Worm (Caenorhabditis elegans) whole organism, midembryonic: ENCODE measurements around the gene ZC373.3.

Experiments used
- T22C8.4 ChIP-seq: fragments of 200-800 bp; sonication (Bioruptor generic); IDR thresholded peaks from 2 replicates; pipeline ENCODE4 v1.3.6; 2022; ENCODE audit warnings: missing genetic modification characterization, missing compliant biosample characterization
- cog-1 ChIP-seq: sonication (generic microtip); optimal IDR thresholded peaks from 2 replicates; lab custom pipeline; 2016; ENCODE audit warnings: missing genetic modification characterization, missing compliant biosample characterization
- flt-1 ChIP-seq: fragments of 200-800 bp; sonication (Bioruptor generic); IDR thresholded peaks from 2 replicates; pipeline ENCODE4 v1.3.6; 2022; ENCODE audit warnings: missing genetic modification characterization, missing compliant biosample characterization
- med-1 ChIP-seq: sonication (generic microtip); optimal IDR thresholded peaks from 2 replicates; lab custom pipeline; 2017; ENCODE audit warnings: missing genetic modification characterization, mild to moderate bottlenecking, missing compliant biosample characterization, antibody characterized with exemption, missing genetic modification reagents; ENCODE audit not compliant: insufficient read depth
- ref-1 ChIP-seq: fragments of 200-800 bp; sonication (Bioruptor generic); conservative IDR thresholded peaks from 2 replicates; pipeline ENCODE4 v1.3.6; 2022; ENCODE audit warnings: missing genetic modification reagents, missing genetic modification characterization, missing compliant biosample characterization
- tab-1 ChIP-seq: fragments of 200-800 bp; sonication (Bioruptor generic); IDR thresholded peaks from 2 replicates; pipeline ENCODE4 v1.3.6; 2022; ENCODE audit warnings: missing genetic modification characterization, missing compliant biosample characterization
- ztf-23 ChIP-seq: fragments of 200-800 bp; sonication (Bioruptor generic); IDR thresholded peaks from 2 replicates; pipeline ENCODE4 v1.3.6; 2022; ENCODE audit warnings: missing genetic modification reagents, missing genetic modification characterization, missing compliant biosample characterization
- ztf-29 ChIP-seq: fragments of 200-800 bp; sonication (Bioruptor generic); IDR thresholded peaks from 2 replicates; pipeline ENCODE4 v1.3.6; 2022; ENCODE audit warnings: missing genetic modification reagents, missing genetic modification characterization, missing compliant biosample characterization

DNA sequence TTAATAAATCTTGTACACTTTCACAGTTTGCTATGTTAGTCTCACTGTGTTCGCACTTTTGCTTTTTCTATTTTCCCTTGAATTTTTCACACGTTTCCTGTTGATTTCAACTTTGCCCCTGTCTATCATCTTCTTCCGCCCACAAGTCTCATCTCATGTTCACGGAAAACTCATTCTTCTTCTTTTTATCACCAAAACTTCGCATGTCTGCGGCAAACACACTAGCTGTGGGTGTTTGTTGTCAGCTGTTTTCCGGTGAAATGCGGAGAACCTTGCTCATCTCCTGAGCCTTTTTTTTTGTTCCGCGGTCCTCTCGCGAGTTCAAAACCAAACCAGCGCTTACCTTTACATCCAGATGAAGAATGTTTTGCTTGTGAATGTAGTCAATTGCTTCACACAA lies 8.1 kb downstream of the ZC373.3 start:
- no peak for TF ChIP-seq cog-1 (tag; lab: Kevin White, UChicago)
- TF ChIP-seq flt-1 (GFP tag; lab: Robert Waterston, UW), result no peak
- TF ChIP-seq ref-1, result no peak
- no peak for TF ChIP-seq ztf-23 (GFP tag; lab: Robert Waterston, UW)
- TF ChIP-seq ztf-29 (GFP tag; lab: Robert Waterston, UW), result no peak
- TF ChIP-seq med-1, result no peak
- TF ChIP-seq tab-1 (GFP tag; lab: Robert Waterston, UW), result no peak
- TF ChIP-seq T22C8.4 (GFP tag; lab: Robert Waterston, UW), result no peak
